Fruit fly (Drosophila melanogaster): ENCODE results near the gene CG3699.

DNA sequence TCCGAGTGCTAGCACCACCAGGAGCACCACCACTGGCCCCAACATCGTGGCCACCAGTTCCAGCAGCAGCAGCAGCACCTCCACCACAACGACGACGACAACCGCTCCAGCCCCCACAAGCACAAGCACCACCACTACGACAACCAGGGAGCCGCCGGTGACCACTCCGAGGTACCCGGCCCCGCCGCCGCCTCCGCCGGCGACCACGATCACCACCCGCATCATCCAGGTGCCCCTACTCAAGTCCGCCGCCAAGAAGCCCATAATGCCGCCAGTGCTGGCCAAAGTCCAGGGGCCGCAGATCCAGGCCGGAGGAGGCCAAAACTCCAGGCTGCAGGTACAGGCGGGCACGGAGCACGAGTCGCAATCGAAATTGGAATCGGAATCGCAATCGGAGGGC, 13.3 kb downstream of the CG3699 start:
- TF ChIP-seq Dll (optimal IDR thresholded peaks at IDR 0.05) = no peak
- no peak for TF ChIP-seq EcR (GFP tag; optimal IDR thresholded peaks at IDR 0.05)
- TF ChIP-seq usp (GFP tag; optimal IDR thresholded peaks at IDR 0.05) = no peak

All from whole organism.